Worm (Caenorhabditis elegans) whole organism, L2 larva: ENCODE measurements around the gene npr-21.
A peak's percentile ranks its signal among the peaks of the same experiment; 100 is the strongest.
"Not testable (repeated sequence)": the region's sequence is repeated elsewhere in the genome, so short reads cannot be mapped to it uniquely, and the experiment has no call there.

Source experiments
- C34F6.9 ChIP-seq: fragments of 150-350 bp; optimal IDR thresholded peaks from 2 replicates; lab custom pipeline; 2014; ENCODE audit warnings: missing biosample characterization, missing genetic modification characterization
- F13H6.1 ChIP-seq: sonication (generic microtip); optimal IDR thresholded peaks from 2 replicates; lab custom pipeline; 2016; ENCODE audit warnings: missing genetic modification characterization, missing compliant biosample characterization
- R02D3.7 ChIP-seq: fragments of 150-350 bp; optimal IDR thresholded peaks from 2 replicates; lab custom pipeline; 2014; ENCODE audit warnings: missing biosample characterization, missing genetic modification characterization
- Y55F3AM.14 ChIP-seq: fragments of 200-800 bp; sonication (Bioruptor generic); optimal IDR thresholded peaks from 2 replicates; lab custom pipeline; 2018; ENCODE audit warnings: mild to moderate bottlenecking, missing genetic modification characterization, missing compliant biosample characterization
- ZK546.5 ChIP-seq: sonication (generic microtip); optimal IDR thresholded peaks from 2 replicates; lab custom pipeline; 2017; ENCODE audit warnings: missing biosample characterization, missing genetic modification characterization
- alr-1 ChIP-seq: fragments of 150-350 bp; optimal IDR thresholded peaks from 2 replicates; lab custom pipeline; 2014; ENCODE audit warnings: missing biosample characterization, missing genetic modification characterization
- aly-2 ChIP-seq: fragments of 150-350 bp; optimal IDR thresholded peaks from 2 replicates; lab custom pipeline; 2014; ENCODE audit warnings: missing biosample characterization, missing genetic modification characterization
- crh-2 ChIP-seq: sonication (generic microtip); optimal IDR thresholded peaks from 2 replicates; lab custom pipeline; 2017; ENCODE audit warnings: missing biosample characterization, missing genetic modification characterization
- egl-27 ChIP-seq: sonication (generic microtip); optimal IDR thresholded peaks from 3 replicates; lab custom pipeline; 2017; ENCODE audit warnings: missing biosample characterization, missing genetic modification reagents, missing genetic modification characterization
- lin-11 ChIP-seq: fragments of 150-350 bp; sonication (generic microtip); optimal IDR thresholded peaks from 2 replicates; lab custom pipeline; 2014; ENCODE audit warnings: missing biosample characterization, missing genetic modification characterization, inconsistent platforms, mixed read lengths
- lin-13 ChIP-seq: fragments of 150-350 bp; optimal IDR thresholded peaks from 2 replicates; lab custom pipeline; 2014; ENCODE audit warnings: missing biosample characterization, missing genetic modification reagents, missing genetic modification characterization
- lin-39 ChIP-seq: fragments of 150-350 bp; optimal IDR thresholded peaks from 2 replicates; lab custom pipeline; 2014; ENCODE audit warnings: missing biosample characterization, missing genetic modification reagents, missing genetic modification characterization
- lsy-2 ChIP-seq, 2 experiments: fragments of 150-350 bp in 1 of 2; sonication (generic microtip) in 1 of 2; optimal IDR thresholded peaks; 2 replicates each; lab custom pipeline; 2014 to 2017; ENCODE audit warnings: missing biosample characterization in 2 of 2, missing genetic modification characterization in 2 of 2
- mab-5 ChIP-seq: fragments of 150-350 bp; optimal IDR thresholded peaks from 2 replicates; lab custom pipeline; 2014; ENCODE audit warnings: missing biosample characterization, missing genetic modification characterization
- nhr-10 ChIP-seq: sonication (generic microtip); optimal IDR thresholded peaks from 2 replicates; lab custom pipeline; 2017; ENCODE audit warnings: missing biosample characterization, missing genetic modification characterization
- nhr-12 ChIP-seq: fragments of 150-350 bp; optimal IDR thresholded peaks from 2 replicates; lab custom pipeline; 2014; ENCODE audit warnings: missing biosample characterization, missing genetic modification characterization
- nhr-129 ChIP-seq: fragments of 150-350 bp; optimal IDR thresholded peaks from 2 replicates; lab custom pipeline; 2014; ENCODE audit warnings: missing biosample characterization, missing genetic modification characterization
- nhr-21 ChIP-seq: fragments of 150-350 bp; optimal IDR thresholded peaks from 2 replicates; lab custom pipeline; 2014; ENCODE audit warnings: missing biosample characterization, missing genetic modification characterization
- nhr-23 ChIP-seq: fragments of 150-350 bp; optimal IDR thresholded peaks from 2 replicates; lab custom pipeline; 2014; ENCODE audit warnings: missing biosample characterization, missing genetic modification reagents, missing genetic modification characterization
- nhr-6 ChIP-seq: fragments of 150-350 bp; optimal IDR thresholded peaks from 2 replicates; lab custom pipeline; 2014; ENCODE audit warnings: missing biosample characterization, missing genetic modification characterization
- peb-1 ChIP-seq: fragments of 150-350 bp; optimal IDR thresholded peaks from 2 replicates; lab custom pipeline; 2014; ENCODE audit warnings: missing biosample characterization, missing genetic modification characterization
- sem-4 ChIP-seq: fragments of 150-350 bp; optimal IDR thresholded peaks from 2 replicates; lab custom pipeline; 2014; ENCODE audit warnings: missing biosample characterization, missing genetic modification reagents, missing genetic modification characterization
- skn-1 ChIP-seq: sonication (generic microtip); optimal IDR thresholded peaks from 2 replicates; lab custom pipeline; 2017; ENCODE audit warnings: missing biosample characterization, missing genetic modification characterization
- sma-9 ChIP-seq, 2 experiments: fragments of 150-350 bp in 1 of 2; sonication (generic microtip) in 1 of 2; optimal IDR thresholded peaks; 2 replicates each; lab custom pipeline; 2014 to 2016; ENCODE audit warnings: missing genetic modification characterization in 2 of 2, mild to moderate bottlenecking in 1 of 2, missing biosample characterization in 1 of 2, missing compliant biosample characterization in 1 of 2, missing genetic modification reagents in 1 of 2, moderate library complexity in 1 of 2
- unc-39 ChIP-seq: fragments of 150-350 bp; optimal IDR thresholded peaks from 2 replicates; lab custom pipeline; 2014; ENCODE audit warnings: missing biosample characterization, missing genetic modification characterization
- unc-55 ChIP-seq: fragments of 150-350 bp; sonication (generic microtip); optimal IDR thresholded peaks from 3 replicates; lab custom pipeline; 2014; ENCODE audit warnings: missing biosample characterization, missing genetic modification reagents, missing genetic modification characterization
- unc-62 ChIP-seq: fragments of 150-350 bp; optimal IDR thresholded peaks from 2 replicates; lab custom pipeline; 2014; ENCODE audit warnings: missing biosample characterization, missing genetic modification reagents, missing genetic modification characterization
- zag-1 ChIP-seq: fragments of 150-350 bp; optimal IDR thresholded peaks from 2 replicates; lab custom pipeline; 2014; ENCODE audit warnings: missing biosample characterization, missing genetic modification characterization
- ztf-4 ChIP-seq: fragments of 150-350 bp; optimal IDR thresholded peaks from 2 replicates; lab custom pipeline; 2014; ENCODE audit warnings: missing biosample characterization, missing genetic modification characterization

The npr-21 gene

DNA sequence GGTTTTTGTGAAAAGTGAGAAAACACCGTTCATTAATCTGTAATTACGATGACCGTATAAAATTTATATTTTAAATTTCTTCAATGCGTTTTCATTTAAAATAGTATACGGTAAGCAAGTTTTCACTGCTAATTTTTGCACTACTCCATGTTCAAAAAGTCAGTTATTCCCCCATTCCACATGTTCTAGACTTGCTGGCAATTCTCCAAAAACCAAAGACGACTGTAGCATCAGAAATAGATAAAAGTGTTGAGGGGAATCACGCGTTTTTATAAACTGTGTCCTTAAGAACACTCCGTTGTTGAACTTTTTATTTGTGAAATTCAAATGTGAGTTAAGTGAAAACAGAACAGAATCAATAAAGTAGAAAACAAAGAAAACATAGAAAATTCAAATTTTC is 22.1 kb downstream of the npr-21 start:
- peak; percentile 20 for TF ChIP-seq sma-9 (GFP tag; optimal IDR thresholded peaks at IDR 0.05; lab: Kevin White, UChicago)
- TF ChIP-seq sma-9 (tag; optimal IDR thresholded peaks at IDR 0.05; lab: Kevin White, UChicago) = no peak
- TF ChIP-seq R02D3.7 (tag; lab: Kevin White, UChicago) = no peak
- TF ChIP-seq crh-2 (tag; lab: Kevin White, UChicago) = peak; percentile 53
- TF ChIP-seq nhr-129 (tag; lab: Kevin White, UChicago) = peak; percentile 30
- no peak for TF ChIP-seq Y55F3AM.14 (GFP tag; lab: Kevin White, UChicago)
- no peak for TF ChIP-seq C34F6.9 (tag; lab: Kevin White, UChicago)

DNA sequence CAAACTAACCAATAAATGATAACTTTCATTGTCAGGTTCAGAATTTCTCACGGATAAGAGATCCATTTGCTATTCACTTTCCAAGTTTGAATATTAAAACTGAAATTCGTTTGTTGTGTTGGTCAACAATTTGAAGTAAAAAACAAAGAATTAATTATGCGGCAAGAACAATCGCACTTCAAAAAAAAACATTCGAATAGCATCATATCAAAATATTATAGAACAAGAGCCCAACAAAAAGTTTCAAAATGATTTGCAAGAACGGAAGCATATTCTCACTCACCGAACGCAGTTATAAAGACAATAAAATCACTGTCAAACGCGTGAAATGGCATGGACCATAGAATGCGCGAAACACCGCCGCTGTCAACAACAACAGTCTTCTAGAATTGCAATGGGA is 23.3 kb downstream of the npr-21 start, which contains the start of gene K09E3.7:
K09E3.7 (minus strand) TSS at position 101 of the 400 bp plus-strand sequence.
- no peak for TF ChIP-seq lin-13 (GFP tag; lab: Kevin White, UChicago)
- TF ChIP-seq peb-1 = no peak
- no peak for TF ChIP-seq alr-1 (tag; lab: Kevin White, UChicago)
- no peak for TF ChIP-seq ZK546.5 (tag; lab: Kevin White, UChicago)
- no peak for TF ChIP-seq F13H6.1 (tag; lab: Kevin White, UChicago)
- no peak for TF ChIP-seq zag-1
- TF ChIP-seq lin-11 (tag; lab: Kevin White, UChicago) = no peak
- no peak for TF ChIP-seq nhr-21 (tag; lab: Kevin White, UChicago)
- TF ChIP-seq C34F6.9 (tag; lab: Kevin White, UChicago) = no peak
- TF ChIP-seq aly-2 (tag; lab: Kevin White, UChicago) = no peak
- TF ChIP-seq sem-4 = no peak
- no peak for TF ChIP-seq nhr-129 (tag; lab: Kevin White, UChicago)
- no peak for TF ChIP-seq mab-5 (tag; lab: Kevin White, UChicago)
- no peak for TF ChIP-seq nhr-10
- TF ChIP-seq nhr-23 (tag; lab: Kevin White, UChicago) = no peak

DNA sequence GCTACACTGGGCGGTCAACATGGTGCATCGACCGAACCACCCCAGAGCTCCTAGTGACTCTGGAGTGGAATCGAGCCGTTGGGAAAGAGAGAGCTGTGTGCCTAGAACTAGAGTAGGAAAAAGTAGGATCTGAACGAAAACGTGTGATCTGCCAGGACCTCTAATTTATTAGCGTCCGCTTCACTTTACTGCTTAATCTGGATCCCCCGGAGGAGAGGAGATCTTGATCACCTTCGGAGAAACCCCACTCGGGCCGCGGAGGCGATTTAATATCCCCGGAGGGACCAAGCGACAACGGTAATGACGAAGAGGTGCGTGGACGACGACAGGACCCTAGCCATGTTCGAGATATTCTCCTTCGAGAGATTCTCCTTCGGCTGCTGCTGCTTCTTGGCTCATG is 40.4 kb downstream of the npr-21 start, which contains the start of gene K09E3.2:
K09E3.2 (plus strand) TSS at position 301 of the 400 bp plus-strand sequence.
- not testable (repeated sequence) for TF ChIP-seq R02D3.7, unc-39, lin-39 (tag; lab: Kevin White, UChicago)

DNA sequence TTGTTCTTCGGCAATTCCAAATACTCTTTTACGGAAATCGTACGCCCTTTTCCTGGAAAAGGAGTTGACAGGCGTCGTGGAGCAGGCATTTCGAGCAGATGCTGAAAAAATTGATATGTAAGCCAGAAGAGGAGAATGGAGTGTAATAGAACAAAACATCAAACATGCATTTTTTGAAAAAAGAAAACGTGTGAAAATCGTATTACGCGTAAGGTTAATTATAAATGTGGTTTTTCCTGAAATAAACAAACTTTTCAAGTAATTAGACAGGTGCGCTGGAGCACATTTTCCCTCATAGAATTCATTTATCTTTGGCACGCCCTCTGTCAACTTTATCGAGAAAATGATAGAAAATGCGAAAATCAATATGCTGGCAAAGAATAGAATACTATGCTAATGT is 42.7 kb downstream of the npr-21 start, which contains the start of gene lido-6:
lido-6 (minus strand) TSS at position 101 of the 400 bp plus-strand sequence.
- TF ChIP-seq unc-55 = no peak
- TF ChIP-seq ZK546.5 (tag; lab: Kevin White, UChicago) = no peak
- no peak for TF ChIP-seq aly-2 (tag; lab: Kevin White, UChicago)
- TF ChIP-seq nhr-6 (tag; lab: Kevin White, UChicago) = no peak
- no peak for TF ChIP-seq nhr-12 (tag; lab: Kevin White, UChicago)
- no peak for TF ChIP-seq nhr-129 (tag; lab: Kevin White, UChicago)
- no peak for TF ChIP-seq unc-39 (tag; lab: Kevin White, UChicago)
- no peak for TF ChIP-seq ztf-4 (tag; lab: Kevin White, UChicago)
- TF ChIP-seq skn-1 (tag; lab: Kevin White, UChicago) = no peak
- no peak for TF ChIP-seq unc-62
- TF ChIP-seq, all 48 proteins: peak for 0

DNA sequence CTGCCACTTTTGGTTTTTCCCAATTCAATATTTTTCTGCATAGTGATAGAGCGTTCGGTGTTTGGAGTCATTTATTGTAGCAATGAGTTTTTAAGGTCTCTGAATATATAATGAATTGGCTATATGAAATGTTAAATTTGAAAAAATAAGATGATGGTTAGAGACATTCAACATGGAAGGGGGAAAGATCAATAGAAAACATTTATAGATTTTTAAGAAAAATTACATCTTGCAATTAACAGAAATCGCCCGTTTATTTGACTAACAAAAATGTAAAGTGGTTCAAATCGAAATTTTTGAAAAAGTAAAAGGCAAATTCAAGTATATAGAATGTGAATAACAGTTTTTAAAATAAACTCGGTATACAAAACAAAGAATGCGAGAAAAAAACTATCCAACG is 47.2 kb downstream of the npr-21 start, which contains the start of gene lido-5:
lido-5 (minus strand) TSS at position 101 of the 400 bp plus-strand sequence.
- TF ChIP-seq mab-5 (tag; lab: Kevin White, UChicago) (no peak), egl-27 (no peak), lsy-2 (tag; optimal IDR thresholded peaks at IDR 0.05; lab: Kevin White, UChicago) (no peak), Y55F3AM.14 (GFP tag; lab: Kevin White, UChicago) (no peak)

DNA sequence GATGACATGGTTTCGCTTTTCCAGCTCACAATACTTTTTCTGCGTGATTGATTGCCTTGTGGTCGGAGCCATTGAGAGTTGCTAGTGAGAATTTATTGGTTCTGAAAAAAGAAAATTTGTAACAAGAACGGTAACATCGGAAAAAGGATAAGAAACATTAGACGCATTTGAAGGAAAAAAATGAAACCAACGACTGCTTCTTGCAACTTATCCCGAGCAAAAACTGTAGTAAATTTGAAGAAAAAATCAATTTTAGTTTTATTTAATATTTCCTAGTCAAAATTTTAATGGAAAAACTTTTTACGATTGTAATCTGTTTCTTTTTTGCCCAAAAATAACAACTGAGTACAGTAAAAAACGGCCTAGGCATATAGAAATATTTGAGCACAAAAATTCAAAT is 50.1 kb downstream of the npr-21 start, which contains the start of gene lido-4:
lido-4 (minus strand) TSS at position 101 of the 400 bp plus-strand sequence.
- TF ChIP-seq sma-9 (GFP tag; optimal IDR thresholded peaks at IDR 0.05; lab: Kevin White, UChicago) (no peak), sma-9 (tag; optimal IDR thresholded peaks at IDR 0.05; lab: Kevin White, UChicago) (no peak), nhr-6 (tag; lab: Kevin White, UChicago) (no peak)
